Worm (Caenorhabditis elegans) whole organism, L1 larva: ENCODE results near the gene gst-9.

Experiments used
- ama-1 ChIP-seq: fragments of 150-350 bp; optimal IDR thresholded peaks from 2 replicates; lab custom pipeline; 2014
- egl-27 ChIP-seq, 2 experiments: fragments of 150-350 bp in 1 of 2; sonication (generic microtip); optimal IDR thresholded peaks; 3 replicates each; lab custom pipeline; 2017 to 2018; ENCODE audit warnings: missing biosample characterization in 2 of 2, missing genetic modification characterization in 2 of 2, missing genetic modification reagents in 2 of 2
- fos-1 ChIP-seq: fragments of 150-350 bp; optimal IDR thresholded peaks from 2 replicates; lab custom pipeline; 2014; ENCODE audit warnings: missing biosample characterization, missing genetic modification characterization
- irx-1 ChIP-seq: sonication (generic microtip); optimal IDR thresholded peaks from 2 replicates; lab custom pipeline; 2016; ENCODE audit warnings: missing genetic modification characterization, missing compliant biosample characterization
- jun-1 ChIP-seq: fragments of 150-350 bp; optimal IDR thresholded peaks from 2 replicates; lab custom pipeline; 2014; ENCODE audit warnings: missing biosample characterization, missing genetic modification reagents, missing genetic modification characterization
- lin-15B ChIP-seq: fragments of 150-350 bp; sonication (generic microtip); optimal IDR thresholded peaks from 3 replicates; lab custom pipeline; 2014; ENCODE audit warnings: missing biosample characterization, missing genetic modification characterization
- lin-39 ChIP-seq: fragments of 150-350 bp; optimal IDR thresholded peaks from 2 replicates; lab custom pipeline; 2014; ENCODE audit warnings: missing biosample characterization, missing genetic modification reagents, missing genetic modification characterization
- nhr-11 ChIP-seq: fragments of 150-350 bp; optimal IDR thresholded peaks from 2 replicates; lab custom pipeline; 2014; ENCODE audit warnings: missing biosample characterization, missing genetic modification characterization
- nhr-28 ChIP-seq: fragments of 150-350 bp; optimal IDR thresholded peaks from 2 replicates; lab custom pipeline; 2014; ENCODE audit warnings: missing biosample characterization, missing genetic modification characterization
- nhr-77 ChIP-seq: fragments of 150-350 bp; optimal IDR thresholded peaks from 2 replicates; lab custom pipeline; 2014; ENCODE audit warnings: missing biosample characterization, missing genetic modification characterization
- pqm-1 ChIP-seq: sonication (generic microtip); optimal IDR thresholded peaks from 3 replicates; lab custom pipeline; 2017; ENCODE audit warnings: missing biosample characterization, missing genetic modification characterization
- snpc-4 ChIP-seq: fragments of 150-350 bp; optimal IDR thresholded peaks from 2 replicates; lab custom pipeline; 2014; ENCODE audit warnings: missing biosample characterization, missing genetic modification characterization
- sptf-1 ChIP-seq: fragments of 150-350 bp; optimal IDR thresholded peaks from 2 replicates; lab custom pipeline; 2014; ENCODE audit warnings: missing biosample characterization, missing genetic modification characterization
- unc-62 ChIP-seq: fragments of 150-350 bp; optimal IDR thresholded peaks from 2 replicates; lab custom pipeline; 2014; ENCODE audit warnings: missing biosample characterization, missing genetic modification reagents, missing genetic modification characterization

- no peak for TF ChIP-seq nhr-77 (tag; lab: Kevin White, UChicago)
- TF ChIP-seq jun-1 (tag; lab: Kevin White, UChicago): no peak
- TF ChIP-seq egl-27 (tag; optimal IDR thresholded peaks at IDR 0.05; lab: Kevin White, UChicago): no peak
- TF ChIP-seq unc-62 (GFP tag; lab: Kevin White, UChicago): no peak
- no peak for TF ChIP-seq snpc-4 (tag; lab: Kevin White, UChicago)
- TF ChIP-seq irx-1: no peak
- TF ChIP-seq pqm-1: no peak
- TF ChIP-seq sptf-1: no peak
- TF ChIP-seq nhr-11: no peak
- no peak for TF ChIP-seq fos-1 (tag; lab: Kevin White, UChicago)
- no peak for TF ChIP-seq lin-39 (tag; lab: Kevin White, UChicago)
- TF ChIP-seq ama-1: no peak
- no peak for TF ChIP-seq nhr-28 (tag; lab: Kevin White, UChicago)
- no peak for TF ChIP-seq lin-15B (tag; lab: Kevin White, UChicago)
Measured at ce11 chrII:4914214-4914613, 22.8 kb downstream of the gst-9 start, which contains the start of gene R05F9.11.
